Fruit fly (Drosophila melanogaster) S2 (cell line): ENCODE data around the gene Nepl12.
A peak's percentile ranks its signal among the peaks of the same experiment; 100 is the strongest.

ENCODE experiments used
- CG8478 ChIP-seq: fragments of >200 bp; optimal IDR thresholded peaks from 2 replicates; lab custom pipeline; 2018
- CTCF ChIP-seq, 2 experiments: fragments of >200 bp; optimal IDR thresholded peaks; 2 replicates each; lab custom pipeline; 2018

Gene Nepl12

dm6 chr3R:9702567-9702966 is 27.2 kb downstream of the Nepl12 start:
- no peak for TF ChIP-seq CG8478 (lab: Kevin White, UChicago)
- TF ChIP-seq CTCF (optimal IDR thresholded peaks at IDR 0.05; lab: Kevin White, UChicago): no peak

- no peak for TF ChIP-seq CG8478 (lab: Kevin White, UChicago)
- TF ChIP-seq CTCF (optimal IDR thresholded peaks at IDR 0.05; lab: Kevin White, UChicago): no peak
These were observed 27.9 kb downstream of the Nepl12 start for dm6 chr3R:9703273-9703672.

- TF ChIP-seq CTCF (optimal IDR thresholded peaks at IDR 0.05; lab: Kevin White, UChicago) (no peak), CG8478 (lab: Kevin White, UChicago) (no peak)
These were observed 29.1 kb downstream of the Nepl12 start for dm6 chr3R:9704183-9705007.

DNA sequence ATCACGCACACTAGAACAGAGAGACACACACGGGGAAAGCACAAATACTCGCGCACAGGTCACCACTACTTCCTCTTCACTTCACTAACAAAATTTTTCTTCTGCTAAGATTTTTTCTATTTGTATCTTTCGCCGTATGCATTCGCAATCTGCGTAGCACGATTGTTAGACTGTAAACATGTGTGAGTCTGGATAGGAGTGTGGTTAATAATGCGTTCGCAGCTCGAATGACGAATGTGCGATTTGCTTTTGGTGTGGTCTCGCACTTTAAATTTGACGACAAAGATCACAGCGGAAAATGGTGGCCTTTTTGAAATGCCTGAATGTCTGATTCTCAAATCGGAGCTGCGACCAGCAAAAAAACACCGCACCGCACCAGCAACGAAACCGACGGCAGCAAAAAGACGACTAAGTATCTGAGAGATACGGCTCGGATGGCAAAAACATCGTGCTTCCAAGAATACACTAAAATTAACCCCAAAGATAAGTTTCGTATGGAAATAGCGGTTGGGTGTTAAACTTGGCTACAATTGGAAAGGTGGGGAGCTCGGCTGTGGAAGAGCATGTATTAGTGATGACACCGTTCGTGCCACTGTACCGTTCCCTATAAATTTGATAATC is 29.8 kb downstream of the Nepl12 start, which contains the start of gene Unc-115a:
TSS of gene Unc-115a (minus strand) at position 410 of the 621 bp plus-strand sequence.
- TF ChIP-seq CG8478 (lab: Kevin White, UChicago) (no peak), CTCF (optimal IDR thresholded peaks at IDR 0.05; lab: Kevin White, UChicago) (peak; percentile 69 to 72)

dm6 chr3R:9710228-9710627 is 34.9 kb downstream of the Nepl12 start:
- no peak for TF ChIP-seq CG8478 (lab: Kevin White, UChicago)

dm6 chr3R:9710886-9711285 is 35.6 kb downstream of the Nepl12 start, which contains the start of the genes trbd and dmt:
Gene trbd, minus strand, starts transcription at chr3R:9711037.
Gene dmt, plus strand, starts transcription at chr3R:9711142.
- TF ChIP-seq CTCF (optimal IDR thresholded peaks at IDR 0.05; lab: Kevin White, UChicago) (peak; percentile 44 to 65), CG8478 (lab: Kevin White, UChicago) (no peak)

dm6 chr3R:9725121-9725956 is 50.0 kb downstream of the Nepl12 start, which contains the start of gene hyd:
Gene hyd, minus strand, starts transcription at chr3R:9725615.
- no peak for TF ChIP-seq CG8478 (lab: Kevin White, UChicago)
- TF ChIP-seq CTCF (optimal IDR thresholded peaks at IDR 0.05; lab: Kevin White, UChicago): no peak
